Worm (Caenorhabditis elegans) whole organism, L4 larva: ENCODE measurements around the gene srt-29.

ENCODE experiments used
- D1046.2 ChIP-seq: fragments of 200-800 bp; sonication (Bioruptor generic); IDR thresholded peaks from 2 replicates; pipeline ENCODE4 v1.3.6; 2022; ENCODE audit warnings: missing genetic modification characterization, missing compliant biosample characterization
- fos-1 ChIP-seq: fragments of 150-350 bp; optimal IDR thresholded peaks from 2 replicates; lab custom pipeline; 2014; ENCODE audit warnings: missing biosample characterization, missing genetic modification characterization
- lin-13 ChIP-seq: fragments of 150-350 bp; optimal IDR thresholded peaks from 2 replicates; lab custom pipeline; 2014; ENCODE audit warnings: missing biosample characterization, missing genetic modification reagents, missing genetic modification characterization
- lir-3 ChIP-seq: sonication (generic microtip); optimal IDR thresholded peaks from 2 replicates; lab custom pipeline; 2016; ENCODE audit warnings: mild to moderate bottlenecking, missing genetic modification characterization, missing compliant biosample characterization
- nhr-11 ChIP-seq: fragments of 150-350 bp; optimal IDR thresholded peaks from 2 replicates; lab custom pipeline; 2014; ENCODE audit warnings: missing biosample characterization, missing genetic modification characterization
- snpc-4 ChIP-seq: fragments of 150-350 bp; optimal IDR thresholded peaks from 2 replicates; lab custom pipeline; 2014; ENCODE audit warnings: missing biosample characterization, missing genetic modification characterization
- tra-1 ChIP-seq: fragments of 200-800 bp; sonication (Bioruptor generic); IDR thresholded peaks from 2 replicates; pipeline ENCODE4 v1.3.6; 2022; ENCODE audit warnings: missing genetic modification reagents, missing genetic modification characterization, missing compliant biosample characterization
- unc-130 ChIP-seq: sonication (generic microtip); optimal IDR thresholded peaks from 2 replicates; lab custom pipeline; 2016; ENCODE audit warnings: missing genetic modification reagents, missing genetic modification characterization, missing compliant biosample characterization
- zag-1 ChIP-seq: fragments of 150-350 bp; optimal IDR thresholded peaks from 2 replicates; lab custom pipeline; 2014; ENCODE audit warnings: missing biosample characterization, missing genetic modification characterization

DNA sequence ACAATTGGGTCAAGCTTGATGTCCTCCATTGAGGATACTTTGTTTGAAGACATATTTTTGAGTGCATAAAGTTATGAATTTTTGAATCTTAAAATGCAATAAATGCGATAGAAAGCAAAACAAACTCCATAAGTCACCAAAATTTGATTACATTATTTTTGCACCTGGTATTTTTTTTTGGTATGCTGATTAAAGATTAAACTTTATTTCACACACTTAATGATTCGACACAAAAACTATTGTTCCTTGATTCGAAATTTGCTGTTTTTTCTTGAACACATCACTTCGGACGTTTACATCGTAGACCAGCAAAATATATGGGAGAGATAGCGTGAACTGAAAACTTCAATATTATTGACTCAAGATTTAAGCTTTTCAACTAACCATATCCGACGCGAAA, 21.3 kb upstream of the srt-29 start, which contains the start of gene srg-61:
- no peak for TF ChIP-seq fos-1
- no peak for TF ChIP-seq lin-13 (GFP tag; lab: Kevin White, UChicago)
- TF ChIP-seq lir-3 (tag; lab: Kevin White, UChicago), result no peak
- TF ChIP-seq unc-130 (GFP tag; lab: Kevin White, UChicago), result no peak
- TF ChIP-seq nhr-11, result no peak
- TF ChIP-seq zag-1, result no peak
- TF ChIP-seq snpc-4 (tag; lab: Kevin White, UChicago), result no peak
- TF ChIP-seq D1046.2 (GFP tag; lab: Robert Waterston, UW), result no peak
- no peak for TF ChIP-seq tra-1
